Worm (Caenorhabditis elegans) whole organism, young adult: Measurements from ENCODE around the gene arrd-3.

ENCODE experiments used
- cebp-1 ChIP-seq, 2 experiments: fragments of 200-800 bp in 1 of 2; sonication (Bioruptor generic) in 1 of 2; sonication (generic microtip) in 1 of 2; IDR thresholded peaks in 1 of 2; optimal IDR thresholded peaks in 1 of 2; 2 replicates each; pipeline versions ENCODE4 v1.3.6 to Lab custom; 2017 to 2022; ENCODE audit warnings: missing compliant biosample characterization in 2 of 2, missing genetic modification characterization in 2 of 2, mild to moderate bottlenecking in 1 of 2, missing genetic modification reagents in 1 of 2, moderate library complexity in 1 of 2
- egl-44 ChIP-seq: fragments of 200-800 bp; sonication (Bioruptor generic); IDR thresholded peaks from 2 replicates; pipeline ENCODE4 v1.3.6; 2022; ENCODE audit warnings: missing genetic modification reagents, missing genetic modification characterization, missing compliant biosample characterization
- egrh-3 ChIP-seq: fragments of 200-800 bp; sonication (Bioruptor generic); IDR thresholded peaks from 2 replicates; pipeline ENCODE4 v1.3.6; 2022; ENCODE audit warnings: missing genetic modification reagents, missing genetic modification characterization, missing compliant biosample characterization
- fkh-3 ChIP-seq: sonication (generic microtip); optimal IDR thresholded peaks from 2 replicates; lab custom pipeline; 2016; ENCODE audit warnings: mild to moderate bottlenecking, missing genetic modification characterization, missing compliant biosample characterization
- him-1 ChIP-seq: sonication (generic microtip); optimal IDR thresholded peaks from 2 replicates; lab custom pipeline; 2016; ENCODE audit warnings: missing genotype, missing genetic modification reagents, missing genetic modification characterization, missing compliant biosample characterization
- nfya-1 ChIP-seq: sonication (generic microtip); optimal IDR thresholded peaks from 2 replicates; lab custom pipeline; 2017; ENCODE audit warnings: antibody characterized with exemption, missing compliant biosample characterization, missing genetic modification characterization, borderline replicate concordance; ENCODE audit not compliant: insufficient read depth
- sptf-2 ChIP-seq: fragments of 200-800 bp; sonication (Bioruptor generic); optimal IDR thresholded peaks from 2 replicates; lab custom pipeline; 2018; ENCODE audit warnings: mild to moderate bottlenecking, missing genetic modification characterization, missing compliant biosample characterization
- unc-62 ChIP-seq: fragments of 150-350 bp; optimal IDR thresholded peaks from 2 replicates; lab custom pipeline; 2014; ENCODE audit warnings: missing biosample characterization, missing genetic modification reagents, missing genetic modification characterization
- ztf-25 ChIP-seq: fragments of 200-800 bp; sonication (Bioruptor generic); IDR thresholded peaks from 2 replicates; pipeline ENCODE4 v1.3.6; 2022; ENCODE audit warnings: missing genetic modification reagents, missing genetic modification characterization, missing compliant biosample characterization

DNA sequence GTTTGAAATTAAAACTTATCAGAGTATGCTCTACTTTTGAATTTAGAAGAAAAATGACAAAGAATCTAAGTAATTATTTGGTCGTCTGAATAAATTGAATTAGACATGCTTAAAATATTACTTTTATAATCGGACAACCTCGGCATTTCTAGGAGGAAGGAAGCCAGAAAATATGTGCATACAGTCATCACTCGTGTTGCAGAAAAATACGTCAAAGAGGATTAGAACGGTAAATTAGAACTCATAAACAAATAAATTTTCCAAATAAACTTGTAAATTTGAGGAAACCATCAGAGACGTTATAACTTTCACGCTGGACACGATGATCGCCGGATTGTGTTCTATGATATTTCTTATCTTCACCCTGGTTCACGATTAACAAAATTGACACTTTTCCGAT, 41.9 kb downstream of the arrd-3 start, which contains the start of gene chil-19:
- no peak for TF ChIP-seq sptf-2
- no peak for TF ChIP-seq him-1 (tag; lab: Kevin White, UChicago)
- no peak for TF ChIP-seq egrh-3 (GFP tag; lab: Robert Waterston, UW)
- no peak for TF ChIP-seq nfya-1 (tag; lab: Kevin White, UChicago)
- TF ChIP-seq egl-44 (GFP tag; lab: Robert Waterston, UW) = no peak
- TF ChIP-seq ztf-25 (GFP tag; lab: Robert Waterston, UW) = no peak
- TF ChIP-seq unc-62 (GFP tag; lab: Kevin White, UChicago) = no peak
- TF ChIP-seq fkh-3 = no peak
- no peak for TF ChIP-seq cebp-1 (GFP tag; IDR thresholded peaks at IDR 0.05; lab: Robert Waterston, UW)
- no peak for TF ChIP-seq cebp-1 (tag; optimal IDR thresholded peaks at IDR 0.05; lab: Kevin White, UChicago)
